Worm (Caenorhabditis elegans): Measurements from ENCODE around the gene mdh-1.
A peak's percentile ranks its signal among the peaks of the same experiment; 100 is the strongest.

mdh-1 gene

ce11 chrV:6548309-6548708, 32.0 kb upstream of the mdh-1 start:
- no peak for TF ChIP-seq pat-9 (tag; optimal IDR thresholded peaks at IDR 0.05)
- TF ChIP-seq fkh-10 (GFP tag; optimal IDR thresholded peaks at IDR 0.05) = no peak
- TF ChIP-seq ceh-6 (GFP tag; optimal IDR thresholded peaks at IDR 0.05) = no peak
- no peak for TF ChIP-seq ama-1 (optimal IDR thresholded peaks at IDR 0.05)
- no peak for TF ChIP-seq odd-2 (tag; optimal IDR thresholded peaks at IDR 0.05)
- no peak for TF ChIP-seq unc-55 (GFP tag; optimal IDR thresholded peaks at IDR 0.05)
- no peak for TF ChIP-seq ref-2 (tag; optimal IDR thresholded peaks at IDR 0.05)
- TF ChIP-seq ceh-9 (tag; optimal IDR thresholded peaks at IDR 0.05) = no peak
- no peak for TF ChIP-seq npax-4 (tag; optimal IDR thresholded peaks at IDR 0.05)
- TF ChIP-seq hlh-6 (tag; optimal IDR thresholded peaks at IDR 0.05) = no peak
- no peak for TF ChIP-seq lim-6 (tag; optimal IDR thresholded peaks at IDR 0.05)
- no peak for TF ChIP-seq fax-1 (tag; optimal IDR thresholded peaks at IDR 0.05)

- no peak for TF ChIP-seq eyg-1 (tag; optimal IDR thresholded peaks at IDR 0.05)
- TF ChIP-seq ceh-2 (tag; optimal IDR thresholded peaks at IDR 0.05) = no peak
- no peak for TF ChIP-seq C38D4.7 (GFP tag; optimal IDR thresholded peaks at IDR 0.05)
- no peak for TF ChIP-seq npax-4 (tag; optimal IDR thresholded peaks at IDR 0.05)
- no peak for TF ChIP-seq sox-2 (GFP tag; IDR thresholded peaks at IDR 0.05)
- TF ChIP-seq pros-1 (tag; optimal IDR thresholded peaks at IDR 0.05) = no peak
- no peak for TF ChIP-seq dmd-4 (tag; optimal IDR thresholded peaks at IDR 0.05; ENCODE audit: borderline replicate concordance)
- TF ChIP-seq tbx-2 (tag; optimal IDR thresholded peaks at IDR 0.05) = no peak
- TF ChIP-seq pag-3 (tag; optimal IDR thresholded peaks at IDR 0.05; ENCODE audit: borderline replicate concordance) = no peak
- TF ChIP-seq hlh-6 (tag; optimal IDR thresholded peaks at IDR 0.05) = no peak
- no peak for TF ChIP-seq elt-4 (tag; optimal IDR thresholded peaks at IDR 0.05)
- TF ChIP-seq hlh-15 (tag; optimal IDR thresholded peaks at IDR 0.05) = no peak
Measured at ce11 chrV:6546450-6547171, 30.3 kb upstream of the mdh-1 start, which contains the start of gene dre-1. Gene dre-1, minus strand, starts transcription at chrV:6546500.

- peak; percentile 61 for TF ChIP-seq ref-2 (tag; optimal IDR thresholded peaks at IDR 0.05)
- TF ChIP-seq ceh-48 (tag; optimal IDR thresholded peaks at IDR 0.05) = no peak
- TF ChIP-seq che-1 (tag; optimal IDR thresholded peaks at IDR 0.05) = no peak
- peak; percentile 41 for TF ChIP-seq tbx-2 (tag; optimal IDR thresholded peaks at IDR 0.05)
- TF ChIP-seq ceh-24 (tag; optimal IDR thresholded peaks at IDR 0.05) = no peak
- no peak for TF ChIP-seq ceh-30 (tag; optimal IDR thresholded peaks at IDR 0.05)
- no peak for TF ChIP-seq ceh-22 (tag; optimal IDR thresholded peaks at IDR 0.05)
Measured at ce11 chrV:6544999-6545398, 28.7 kb upstream of the mdh-1 start.

- TF ChIP-seq fkh-6 (tag; optimal IDR thresholded peaks at IDR 0.05) (no peak), ceh-9 (tag; optimal IDR thresholded peaks at IDR 0.05) (no peak), C38D4.7 (GFP tag; optimal IDR thresholded peaks at IDR 0.05) (no peak), pros-1 (tag; optimal IDR thresholded peaks at IDR 0.05) (peak; percentile 58), tbx-2 (tag; optimal IDR thresholded peaks at IDR 0.05) (peak; percentile 32), ahr-1 (tag; optimal IDR thresholded peaks at IDR 0.05) (no peak), ceh-6 (GFP tag; optimal IDR thresholded peaks at IDR 0.05) (no peak), T23F11.4 (GFP tag; optimal IDR thresholded peaks at IDR 0.05) (peak; percentile 37), ceh-2 (tag; optimal IDR thresholded peaks at IDR 0.05) (no peak), ref-2 (tag; optimal IDR thresholded peaks at IDR 0.05) (peak; percentile 55), F13H6.1 (tag; optimal IDR thresholded peaks at IDR 0.05) (no peak)
Measured at ce11 chrV:6541875-6542274, 25.5 kb upstream of the mdh-1 start.

ce11 chrV:6538323-6538722, 22.0 kb upstream of the mdh-1 start:
- TF ChIP-seq hlh-8 (tag; optimal IDR thresholded peaks at IDR 0.05) = no peak
- TF ChIP-seq che-1 (tag; optimal IDR thresholded peaks at IDR 0.05) = no peak
- no peak for TF ChIP-seq ceh-24 (tag; optimal IDR thresholded peaks at IDR 0.05)
- TF ChIP-seq ceh-19 (GFP tag; optimal IDR thresholded peaks at IDR 0.05) = no peak
- peak; percentile 32 for TF ChIP-seq unc-42 (tag; optimal IDR thresholded peaks at IDR 0.05)
- TF ChIP-seq K09A11.1 (tag; optimal IDR thresholded peaks at IDR 0.05; ENCODE audit: insufficient read depth) = no peak
- TF ChIP-seq ceh-14 (tag; optimal IDR thresholded peaks at IDR 0.05) = no peak
- TF ChIP-seq mec-3 (tag; optimal IDR thresholded peaks at IDR 0.05; ENCODE audit: borderline replicate concordance) = no peak
- TF ChIP-seq nfya-1 (tag; optimal IDR thresholded peaks at IDR 0.05) = peak; percentile 13
- no peak for TF ChIP-seq rnt-1 (tag; optimal IDR thresholded peaks at IDR 0.05)
- TF ChIP-seq tbx-2 (tag; optimal IDR thresholded peaks at IDR 0.05) = no peak
- peak; percentile 3 for TF ChIP-seq hlh-6 (tag; optimal IDR thresholded peaks at IDR 0.05)
- no peak for TF ChIP-seq elt-4 (tag; optimal IDR thresholded peaks at IDR 0.05)
- TF ChIP-seq pag-3 (tag; optimal IDR thresholded peaks at IDR 0.05; ENCODE audit: borderline replicate concordance) = no peak
- TF ChIP-seq ceh-18 (tag; optimal IDR thresholded peaks at IDR 0.05) = peak; percentile 45
- no peak for TF ChIP-seq pat-9 (tag; optimal IDR thresholded peaks at IDR 0.05)
- no peak for TF ChIP-seq npax-4 (tag; optimal IDR thresholded peaks at IDR 0.05)
- TF ChIP-seq ref-2 (tag; optimal IDR thresholded peaks at IDR 0.05) = no peak
- no peak for TF ChIP-seq pha-2 (tag; optimal IDR thresholded peaks at IDR 0.05)
- no peak for TF ChIP-seq ahr-1 (tag; optimal IDR thresholded peaks at IDR 0.05)
- peak; percentile 30 for TF ChIP-seq C08G9.2 (tag; optimal IDR thresholded peaks at IDR 0.05)
- TF ChIP-seq ttx-3 (tag; optimal IDR thresholded peaks at IDR 0.05) = no peak
